Worm (Caenorhabditis elegans) whole organism, late embryonic: ENCODE results near the gene F21D12.3.

ENCODE experiments used
- ceh-9 ChIP-seq: sonication (generic microtip); optimal IDR thresholded peaks from 2 replicates; lab custom pipeline; 2016; ENCODE audit warnings: mild to moderate bottlenecking, missing genetic modification characterization, inconsistent platforms, missing compliant biosample characterization
- dmd-4 ChIP-seq: sonication (generic microtip); optimal IDR thresholded peaks from 2 replicates; lab custom pipeline; 2016; ENCODE audit warnings: borderline replicate concordance, missing genetic modification characterization, missing compliant biosample characterization
- pag-3 ChIP-seq: sonication (generic microtip); optimal IDR thresholded peaks from 2 replicates; lab custom pipeline; 2016; ENCODE audit warnings: missing compliant biosample characterization, missing genetic modification characterization, borderline replicate concordance
- pax-1 ChIP-seq: fragments of 150-350 bp; optimal IDR thresholded peaks from 2 replicates; lab custom pipeline; 2014; ENCODE audit warnings: missing biosample characterization, missing genetic modification characterization

- TF ChIP-seq pax-1 (tag; lab: Kevin White, UChicago) (no peak), dmd-4 (tag; lab: Kevin White, UChicago) (no peak), pag-3 (tag; lab: Kevin White, UChicago) (no peak), ceh-9 (tag; lab: Kevin White, UChicago) (no peak)
Measured at ce11 chrII:7272513-7272912, 51.3 kb downstream of the F21D12.3 start.
